Worm (Caenorhabditis elegans): ENCODE results near the gene T10B5.4.

- TF ChIP-seq unc-55 (GFP tag; optimal IDR thresholded peaks at IDR 0.05) (no peak), nhr-12 (tag; optimal IDR thresholded peaks at IDR 0.05) (no peak), fos-1 (tag; optimal IDR thresholded peaks at IDR 0.05) (no peak), lin-39 (tag; optimal IDR thresholded peaks at IDR 0.05) (no peak), nhr-77 (tag; optimal IDR thresholded peaks at IDR 0.05) (no peak), unc-39 (tag; optimal IDR thresholded peaks at IDR 0.05) (no peak), nhr-11 (tag; optimal IDR thresholded peaks at IDR 0.05) (no peak), aly-2 (tag; optimal IDR thresholded peaks at IDR 0.05) (no peak), ztf-4 (tag; optimal IDR thresholded peaks at IDR 0.05) (no peak), dmd-4 (tag; optimal IDR thresholded peaks at IDR 0.05) (no peak), nhr-25 (tag; optimal IDR thresholded peaks at IDR 0.05) (no peak), ztf-11 (tag; optimal IDR thresholded peaks at IDR 0.05) (no peak), mbf-1 (tag; optimal IDR thresholded peaks at IDR 0.05) (no peak), ama-1 (optimal IDR thresholded peaks at IDR 0.05) (no peak)
These were observed 47.1 kb downstream of the T10B5.4 start for ce11 chrV:1824528-1824927.
